Worm (Caenorhabditis elegans): ENCODE results near the gene Y57A10A.29.

DNA sequence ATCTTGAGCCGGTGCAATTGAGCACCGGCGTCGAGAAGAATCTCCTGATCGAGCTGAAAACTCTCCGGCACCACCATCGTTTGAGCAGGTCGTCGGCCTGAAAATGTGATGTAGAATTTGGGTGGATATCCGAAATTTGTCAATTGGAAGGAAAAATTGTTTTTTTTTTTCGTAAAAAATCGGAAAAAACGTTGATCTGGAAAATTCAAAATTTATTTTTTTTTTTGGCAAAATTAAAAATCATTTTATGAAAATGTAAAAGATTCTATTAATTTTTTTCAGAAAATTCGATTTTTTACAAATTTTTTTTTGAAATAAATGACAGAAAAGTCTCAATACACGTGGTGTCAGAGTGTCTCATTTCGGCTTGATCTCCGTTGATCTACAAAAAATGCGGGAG lies 13.2 kb upstream of the Y57A10A.29 start, which contains the start of gene tric-1B.1:
- TF ChIP-seq hlh-15 (tag; optimal IDR thresholded peaks at IDR 0.05) (no peak), ama-1 (optimal IDR thresholded peaks at IDR 0.05) (no peak), pros-1 (tag; optimal IDR thresholded peaks at IDR 0.05) (no peak)

Data from whole organism, late embryonic.